Worm (Caenorhabditis elegans): Measurements from ENCODE around the gene daf-37.

ce11 chrII:6244171-6244570, 36.2 kb upstream of the daf-37 start, which contains the start of gene tat-4:
- TF ChIP-seq nhr-237 (tag; optimal IDR thresholded peaks at IDR 0.05) (no peak), skn-1 (tag; optimal IDR thresholded peaks at IDR 0.05) (no peak), egl-27 (tag; optimal IDR thresholded peaks at IDR 0.05) (no peak), ces-1 (GFP tag; optimal IDR thresholded peaks at IDR 0.05) (no peak), irx-1 (tag; optimal IDR thresholded peaks at IDR 0.05) (no peak), snpc-4 (tag; optimal IDR thresholded peaks at IDR 0.05) (no peak), mdl-1 (tag; optimal IDR thresholded peaks at IDR 0.05) (no peak), aha-1 (tag; optimal IDR thresholded peaks at IDR 0.05) (no peak), nhr-11 (tag; optimal IDR thresholded peaks at IDR 0.05) (no peak), hlh-4 (tag; optimal IDR thresholded peaks at IDR 0.05) (no peak), aly-2 (tag; optimal IDR thresholded peaks at IDR 0.05) (no peak), lin-13 (GFP tag; optimal IDR thresholded peaks at IDR 0.05) (no peak)

All from whole organism, L1 larva.